5 worm cellular contexts compared by ENCODE assay signal in the genomic region with DNA sequence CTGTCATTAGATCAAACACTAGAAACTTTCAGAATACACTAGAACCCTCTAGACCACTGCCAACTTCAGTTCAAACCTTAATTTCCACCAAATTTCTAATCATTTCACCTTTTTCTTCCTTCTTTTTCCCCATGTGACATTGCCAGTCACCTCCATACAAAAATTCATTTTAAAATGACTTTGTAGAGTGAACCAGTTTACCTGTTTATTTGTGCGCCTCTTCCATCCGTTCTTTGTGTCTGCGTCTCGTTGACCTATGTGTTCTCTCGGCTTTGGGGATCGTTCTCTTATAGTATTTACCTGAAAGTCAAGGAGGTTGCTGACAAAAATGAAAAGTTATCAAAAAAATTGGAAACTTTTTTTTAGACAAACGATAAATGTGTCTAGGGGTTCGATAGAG.
TF ChIP-seq lines count a peak whose summit lies in the region.

No protein-coding gene starts in this region.

TF ChIP-seq in whole organism, L1 larva, 84 proteins besides CTCF, POLR2A, EP300 and RAD21:
- TF ChIP-seq nhr-85 (tag; lab: Kevin White, UChicago) (peak; percentile 73), efl-1 (optimal IDR thresholded peaks at IDR 0.05; lab: Kevin White, UChicago) (no peak), efl-1 (GFP tag; optimal IDR thresholded peaks at IDR 0.05 in 1 of 2; lab: Kevin White, UChicago) (peak in 1 of 2 experiments; percentile 2), blmp-1 (tag; optimal IDR thresholded peaks at IDR 0.05; lab: Kevin White, UChicago) (peak; percentile 20), mep-1 (tag; optimal IDR thresholded peaks at IDR 0.05; lab: Kevin White, UChicago) (peak; percentile 6), elt-2 (tag; optimal IDR thresholded peaks at IDR 0.05; lab: Kevin White, UChicago) (no peak), lin-14 (GFP tag; optimal IDR thresholded peaks at IDR 0.05; lab: Kevin White, UChicago) (peak; percentile 62), hlh-17 (GFP tag; optimal IDR thresholded peaks at IDR 0.05; lab: Kevin White, UChicago; ENCODE audit: borderline replicate concordance) (no peak), lin-35 (GFP tag; optimal IDR thresholded peaks at IDR 0.05; lab: Kevin White, UChicago) (peak in 1 of 2 experiments; percentile 49), grh-1 (GFP tag; IDR thresholded peaks at IDR 0.05; lab: Robert Waterston, UW) (0 out of 2 replicates have a peak, but pooled peaks have one; percentile 23), nhr-20 (tag; optimal IDR thresholded peaks at IDR 0.05; lab: Kevin White, UChicago) (peak; percentile 14)

TF ChIP-seq in whole organism, L2 larva, 48 proteins besides CTCF, POLR2A, EP300 and RAD21:
- TF ChIP-seq dmd-4 (tag; optimal IDR thresholded peaks at IDR 0.05; lab: Kevin White, UChicago) (no peak), alr-1 (tag; optimal IDR thresholded peaks at IDR 0.05; lab: Kevin White, UChicago) (no peak), ZK546.5 (tag; optimal IDR thresholded peaks at IDR 0.05; lab: Kevin White, UChicago) (no peak), nhr-25 (tag; optimal IDR thresholded peaks at IDR 0.05; lab: Kevin White, UChicago) (peak; percentile 24), aly-2 (tag; optimal IDR thresholded peaks at IDR 0.05; lab: Kevin White, UChicago) (no peak), lin-13 (GFP tag; optimal IDR thresholded peaks at IDR 0.05; lab: Kevin White, UChicago) (no peak), nhr-12 (tag; optimal IDR thresholded peaks at IDR 0.05; lab: Kevin White, UChicago) (no peak)

TF ChIP-seq in whole organism, L3 larva, 47 proteins besides CTCF, POLR2A, EP300 and RAD21:
- TF ChIP-seq elt-3 (tag; optimal IDR thresholded peaks at IDR 0.05; lab: Kevin White, UChicago) (no peak), nhr-23 (tag; optimal IDR thresholded peaks at IDR 0.05; lab: Kevin White, UChicago) (no peak), elt-2 (tag; optimal IDR thresholded peaks at IDR 0.05; lab: Kevin White, UChicago) (peak; percentile 17), lin-15B (tag; optimal IDR thresholded peaks at IDR 0.05; lab: Kevin White, UChicago) (no peak), pha-4 (tag; optimal IDR thresholded peaks at IDR 0.05; lab: Kevin White, UChicago) (peak; percentile 38), nhr-25 (tag; optimal IDR thresholded peaks at IDR 0.05; lab: Kevin White, UChicago) (peak; percentile 6), daf-12 (tag; optimal IDR thresholded peaks at IDR 0.05; lab: Kevin White, UChicago) (no peak)

TF ChIP-seq in whole organism, L4 larva, 104 proteins besides CTCF, POLR2A, EP300 and RAD21:
- TF ChIP-seq ces-1 (GFP tag; optimal IDR thresholded peaks at IDR 0.05; lab: Kevin White, UChicago) (no peak), zfp-3 (GFP tag; conservative IDR thresholded peaks at IDR 0.05; lab: Robert Waterston, UW) (no peak), aha-1 (tag; lab: Kevin White, UChicago) (no peak), lin-39 (tag; optimal IDR thresholded peaks at IDR 0.05; lab: Kevin White, UChicago) (no peak), ztf-11 (tag; optimal IDR thresholded peaks at IDR 0.05; lab: Kevin White, UChicago) (no peak), hlh-30 (tag; optimal IDR thresholded peaks at IDR 0.05; lab: Kevin White, UChicago; ENCODE audit: insufficient read depth) (peak; percentile 4), daf-16 (GFP tag; optimal IDR thresholded peaks at IDR 0.05; lab: Kevin White, UChicago) (no peak), daf-16 (tag; optimal IDR thresholded peaks at IDR 0.05; lab: Kevin White, UChicago) (peak; percentile 22), Y105C5A.15 (GFP tag; IDR thresholded peaks at IDR 0.05; lab: Robert Waterston, UW) (no peak), zip-11 (GFP tag; IDR thresholded peaks at IDR 0.05; lab: Robert Waterston, UW) (no peak), set-16 (GFP tag; IDR thresholded peaks at IDR 0.05; lab: Robert Waterston, UW) (no peak), Y75B8A.6 (GFP tag; IDR thresholded peaks at IDR 0.05; lab: Robert Waterston, UW) (no peak), unc-39 (tag; optimal IDR thresholded peaks at IDR 0.05; lab: Kevin White, UChicago) (no peak)
TF ChIP-seq in whole organism, L4 larva: peak in this region for 2.

TF ChIP-seq in whole organism, young adult, 124 proteins besides CTCF, POLR2A, EP300 and RAD21:
- TF ChIP-seq pbrm-1 (GFP tag; IDR thresholded peaks at IDR 0.05; lab: Robert Waterston, UW): no peak
- no peak for TF ChIP-seq mel-28 (tag; optimal IDR thresholded peaks at IDR 0.05; lab: Kevin White, UChicago; ENCODE audit: borderline replicate concordance)
- no peak for TF ChIP-seq ceh-27 (GFP tag; optimal IDR thresholded peaks at IDR 0.05; lab: Kevin White, UChicago)
- no peak for TF ChIP-seq nfyb-1 (GFP tag; IDR thresholded peaks at IDR 0.05; lab: Robert Waterston, UW)
- peak; percentile 24 for TF ChIP-seq rpc-1 (optimal IDR thresholded peaks at IDR 0.05; lab: Kevin White, UChicago)
- TF ChIP-seq rpc-1 (tag; optimal IDR thresholded peaks at IDR 0.05; lab: Kevin White, UChicago): no peak
- TF ChIP-seq tbx-9 (tag; optimal IDR thresholded peaks at IDR 0.05; lab: Kevin White, UChicago; ENCODE audit: borderline replicate concordance): no peak
- no peak for TF ChIP-seq F39B2.1 (GFP tag; IDR thresholded peaks at IDR 0.05; lab: Robert Waterston, UW)
- no peak for TF ChIP-seq gei-17 (GFP tag; optimal IDR thresholded peaks at IDR 0.05; lab: Kevin White, UChicago)
- no peak for TF ChIP-seq let-607 (tag; optimal IDR thresholded peaks at IDR 0.05; lab: Kevin White, UChicago)
- TF ChIP-seq atf-7 (tag; optimal IDR thresholded peaks at IDR 0.05; lab: Kevin White, UChicago): no peak
- no peak for TF ChIP-seq attf-3 (GFP tag; conservative IDR thresholded peaks at IDR 0.05; lab: Robert Waterston, UW)
- TF ChIP-seq dox-1 (GFP tag; IDR thresholded peaks at IDR 0.05; lab: Robert Waterston, UW): no peak
- peak; percentile 46; the same call in 1 of the 2 replicates for TF ChIP-seq hmg-1.2 (GFP tag; IDR thresholded peaks at IDR 0.05; lab: Robert Waterston, UW)
- TF ChIP-seq sdz-38 (tag; optimal IDR thresholded peaks at IDR 0.05; lab: Kevin White, UChicago): no peak
- TF ChIP-seq hsf-1 (GFP tag; IDR thresholded peaks at IDR 0.05; lab: Robert Waterston, UW): peak; percentile 83
- no peak for TF ChIP-seq tbp1 (GFP tag; optimal IDR thresholded peaks at IDR 0.05; lab: Kevin White, UChicago)
